Fruit fly (Drosophila melanogaster): ENCODE data around the gene Syx16.
A peak's percentile ranks its signal among the peaks of the same experiment; 100 is the strongest.

Syx16 gene

DNA sequence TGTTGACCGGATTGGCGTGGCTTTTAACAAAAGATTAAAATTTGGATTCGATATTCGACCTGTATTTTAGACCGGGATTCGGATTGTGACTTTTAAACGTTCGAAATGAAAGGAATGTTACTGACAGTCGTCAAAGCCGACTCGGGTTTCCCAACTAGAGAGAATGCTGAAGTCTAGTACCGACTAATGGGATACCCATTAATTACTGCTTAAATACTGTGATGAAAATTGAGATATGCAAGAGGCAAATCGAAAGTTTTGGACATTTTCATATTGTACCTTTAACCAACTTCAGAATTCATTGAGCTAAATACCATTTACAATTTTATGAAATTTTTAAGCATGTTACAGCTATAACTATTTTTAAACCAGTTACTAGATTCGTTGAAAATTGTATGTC, 20.5 kb upstream of the Syx16 start, which contains the start of gene CG15458:
Gene CG15458, minus strand, starts transcription at position 101 of the 400 bp plus-strand sequence.
- no peak for TF ChIP-seq cnc (optimal IDR thresholded peaks at IDR 0.05)
- TF ChIP-seq CG33017 (tag; optimal IDR thresholded peaks at IDR 0.05) = no peak
- TF ChIP-seq kay (GFP tag; ENCODE audit: borderline replicate concordance) = no peak
- no peak for TF ChIP-seq bab1 (GFP tag; optimal IDR thresholded peaks at IDR 0.05)
- TF ChIP-seq Hr96 (GFP tag; optimal IDR thresholded peaks at IDR 0.05) = no peak
- TF ChIP-seq pad (GFP tag; optimal IDR thresholded peaks at IDR 0.05) = no peak
- TF ChIP-seq CG11617 (GFP tag; optimal IDR thresholded peaks at IDR 0.05) = no peak
- TF ChIP-seq CG7101 (tag; optimal IDR thresholded peaks at IDR 0.05) = no peak

DNA sequence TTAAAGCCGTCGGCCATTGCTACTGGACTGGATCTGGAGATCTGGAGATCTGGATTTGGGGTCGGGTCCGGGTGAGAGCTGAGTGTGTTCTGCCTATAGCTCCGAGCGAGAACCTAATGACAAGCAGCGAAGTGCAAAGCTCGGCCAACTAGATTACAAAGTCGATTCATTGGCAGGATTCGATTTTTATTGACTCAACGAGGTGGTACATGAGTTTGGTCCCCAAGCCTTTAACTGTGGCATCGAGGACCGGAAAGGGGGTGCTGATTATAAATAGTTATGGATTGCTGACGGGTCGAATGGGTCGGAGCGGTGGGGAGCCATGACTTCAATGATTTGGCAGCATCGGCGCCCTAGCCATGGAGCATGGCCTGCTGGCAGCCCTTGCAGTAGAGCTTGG, 19.9 kb upstream of the Syx16 start, which contains the start of gene CG15459:
Gene CG15459, minus strand, starts transcription at position 101 of the 400 bp plus-strand sequence.
- no peak for TF ChIP-seq CG14711 (tag; optimal IDR thresholded peaks at IDR 0.05)

DNA sequence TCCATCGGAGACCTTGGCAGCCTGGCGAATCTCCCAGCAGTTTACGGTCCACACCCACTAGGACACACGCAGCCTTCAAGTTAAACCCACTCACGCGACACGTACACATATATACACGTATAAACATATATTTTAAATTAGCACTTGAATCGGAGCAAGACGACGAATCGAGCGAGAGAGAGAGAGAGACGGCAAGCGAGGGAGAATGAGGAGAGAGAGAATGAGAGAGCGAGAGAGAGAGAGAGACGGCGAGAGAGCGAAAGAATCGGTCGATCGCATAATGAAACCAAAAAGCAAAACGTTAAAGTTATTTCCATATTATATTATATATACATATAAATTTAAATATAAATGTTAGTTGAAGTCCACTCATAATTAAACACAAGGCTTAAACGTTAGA, 18.1 kb upstream of the Syx16 start:
- TF ChIP-seq Clk (GFP tag; optimal IDR thresholded peaks at IDR 0.05) (no peak), CG7101 (tag; optimal IDR thresholded peaks at IDR 0.05) (no peak), CG33017 (tag; optimal IDR thresholded peaks at IDR 0.05) (no peak), bab1 (GFP tag; optimal IDR thresholded peaks at IDR 0.05) (no peak), CG14711 (tag; optimal IDR thresholded peaks at IDR 0.05) (no peak), pad (GFP tag; optimal IDR thresholded peaks at IDR 0.05) (no peak), Mnt (GFP tag; optimal IDR thresholded peaks at IDR 0.05) (no peak), Hr96 (GFP tag; optimal IDR thresholded peaks at IDR 0.05) (no peak), cnc (optimal IDR thresholded peaks at IDR 0.05) (no peak), tj (GFP tag; optimal IDR thresholded peaks at IDR 0.05) (no peak), kay (GFP tag; ENCODE audit: borderline replicate concordance) (no peak), cic (GFP tag; optimal IDR thresholded peaks at IDR 0.05) (no peak), toe (GFP tag; optimal IDR thresholded peaks at IDR 0.05) (no peak), Crg-1 (GFP tag; optimal IDR thresholded peaks at IDR 0.05) (no peak), CG11617 (GFP tag; optimal IDR thresholded peaks at IDR 0.05) (no peak), ovo (GFP tag; optimal IDR thresholded peaks at IDR 0.05) (no peak), CG1620 (GFP tag; optimal IDR thresholded peaks at IDR 0.05) (no peak), CG12768 (GFP tag; optimal IDR thresholded peaks at IDR 0.05) (no peak)

dm6 chrX:20394066-20394913, 739 bp upstream of the Syx16 start, which contains the start of gene HERC2:
TSS of gene HERC2 (plus strand) at chrX:20394395.
- no peak for TF ChIP-seq kay (GFP tag; ENCODE audit: borderline replicate concordance)
- no peak for TF ChIP-seq CG14711 (tag; optimal IDR thresholded peaks at IDR 0.05)
- no peak for TF ChIP-seq Crg-1 (GFP tag; optimal IDR thresholded peaks at IDR 0.05)
- TF ChIP-seq CG5204 (GFP tag; optimal IDR thresholded peaks at IDR 0.05) = peak; percentile 44
- TF ChIP-seq Hr96 (GFP tag; optimal IDR thresholded peaks at IDR 0.05) = peak; percentile 62
- TF ChIP-seq toe (GFP tag; optimal IDR thresholded peaks at IDR 0.05) = peak; percentile 52
- no peak for TF ChIP-seq CG7101 (tag; optimal IDR thresholded peaks at IDR 0.05)
- TF ChIP-seq CG1620 (GFP tag; optimal IDR thresholded peaks at IDR 0.05) = peak; percentile 62
- TF ChIP-seq pad (GFP tag; optimal IDR thresholded peaks at IDR 0.05) = peak; percentile 10

- no peak for TF ChIP-seq kay (GFP tag; ENCODE audit: borderline replicate concordance)
- TF ChIP-seq Mnt (GFP tag; optimal IDR thresholded peaks at IDR 0.05) = peak; percentile 99
- TF ChIP-seq CG11617 (GFP tag; optimal IDR thresholded peaks at IDR 0.05) = no peak
- TF ChIP-seq toe (GFP tag; optimal IDR thresholded peaks at IDR 0.05) = no peak
- peak; percentile 42 for TF ChIP-seq bab1 (GFP tag; optimal IDR thresholded peaks at IDR 0.05)
Measured at dm6 chrX:20391230-20391629, 2.3 kb downstream of the Syx16 start.

DNA sequence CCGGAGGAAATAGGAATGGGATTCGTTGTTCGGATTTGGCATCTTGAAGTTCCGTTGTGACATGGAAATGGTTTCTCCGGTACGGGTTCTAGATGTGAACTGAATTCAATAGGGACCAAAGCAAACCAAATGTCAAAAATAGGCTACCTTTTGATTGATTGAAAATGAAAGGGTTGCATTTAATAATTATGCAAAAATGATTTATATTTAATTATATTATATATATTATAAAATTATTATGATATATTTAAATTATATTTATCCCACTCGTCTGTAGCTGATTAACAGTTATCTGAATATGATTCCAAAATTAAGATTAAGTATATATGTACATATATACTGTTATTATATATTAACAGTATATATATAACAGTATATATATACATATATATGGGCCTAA, 2.8 kb downstream of the Syx16 start, which contains the start of gene jb:
Gene jb, minus strand, starts transcription at position 101 of the 400 bp plus-strand sequence.
- TF ChIP-seq CG14711 (tag; optimal IDR thresholded peaks at IDR 0.05) = no peak
- TF ChIP-seq tj (GFP tag; optimal IDR thresholded peaks at IDR 0.05) = no peak
- TF ChIP-seq Crg-1 (GFP tag; optimal IDR thresholded peaks at IDR 0.05) = no peak
- no peak for TF ChIP-seq CG7101 (tag; optimal IDR thresholded peaks at IDR 0.05)
- no peak for TF ChIP-seq Mnt (GFP tag; optimal IDR thresholded peaks at IDR 0.05)
- no peak for TF ChIP-seq cic (GFP tag; optimal IDR thresholded peaks at IDR 0.05)
- TF ChIP-seq CG1620 (GFP tag; optimal IDR thresholded peaks at IDR 0.05) = no peak
- TF ChIP-seq pad (GFP tag; optimal IDR thresholded peaks at IDR 0.05) = no peak
- TF ChIP-seq CG5204 (GFP tag; optimal IDR thresholded peaks at IDR 0.05) = no peak
- no peak for TF ChIP-seq CG11617 (GFP tag; optimal IDR thresholded peaks at IDR 0.05)
- TF ChIP-seq kay (GFP tag; ENCODE audit: borderline replicate concordance) = no peak
- no peak for TF ChIP-seq CG7045 (GFP tag; optimal IDR thresholded peaks at IDR 0.05)
- TF ChIP-seq cnc (optimal IDR thresholded peaks at IDR 0.05) = no peak
- TF ChIP-seq bab1 (GFP tag; optimal IDR thresholded peaks at IDR 0.05) = no peak
- no peak for TF ChIP-seq Hr96 (GFP tag; optimal IDR thresholded peaks at IDR 0.05)
- TF ChIP-seq Clk (GFP tag; optimal IDR thresholded peaks at IDR 0.05) = no peak

DNA sequence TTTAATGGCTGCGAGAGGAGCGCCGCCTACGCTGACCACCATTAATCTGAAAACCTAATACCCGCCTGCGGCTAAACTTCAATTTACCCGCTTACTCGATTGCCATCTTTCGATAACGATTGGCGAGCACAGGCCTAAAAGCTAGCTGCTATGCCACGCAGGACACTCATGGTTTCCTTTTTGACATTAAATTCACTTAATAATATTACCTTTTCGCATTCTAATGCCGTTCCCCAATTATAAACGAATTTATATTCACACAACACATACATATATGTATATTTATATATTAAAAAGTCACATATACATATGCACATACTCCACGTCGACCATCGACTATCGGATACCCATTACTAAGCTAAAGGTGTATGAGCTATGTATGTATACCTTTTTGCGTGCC, 3.9 kb downstream of the Syx16 start:
- TF ChIP-seq Hr96 (GFP tag; optimal IDR thresholded peaks at IDR 0.05) = no peak
- no peak for TF ChIP-seq Crg-1 (GFP tag; optimal IDR thresholded peaks at IDR 0.05)
- no peak for TF ChIP-seq toe (GFP tag; optimal IDR thresholded peaks at IDR 0.05)
- TF ChIP-seq cic (GFP tag; optimal IDR thresholded peaks at IDR 0.05) = no peak
- TF ChIP-seq bab1 (GFP tag; optimal IDR thresholded peaks at IDR 0.05) = no peak
- no peak for TF ChIP-seq CG12768 (GFP tag; optimal IDR thresholded peaks at IDR 0.05)
- no peak for TF ChIP-seq pad (GFP tag; optimal IDR thresholded peaks at IDR 0.05)
- no peak for TF ChIP-seq CG14711 (tag; optimal IDR thresholded peaks at IDR 0.05)
- no peak for TF ChIP-seq tj (GFP tag; optimal IDR thresholded peaks at IDR 0.05)
- TF ChIP-seq Mnt (GFP tag; optimal IDR thresholded peaks at IDR 0.05) = no peak
- no peak for TF ChIP-seq CG7045 (GFP tag; optimal IDR thresholded peaks at IDR 0.05)
- no peak for TF ChIP-seq CG5204 (GFP tag; optimal IDR thresholded peaks at IDR 0.05)
- no peak for TF ChIP-seq CG11617 (GFP tag; optimal IDR thresholded peaks at IDR 0.05)

Measured in whole organism, adult.